Worm (Caenorhabditis elegans): ENCODE data around the gene gar-3.

- no peak for TF ChIP-seq sup-37 (GFP tag; optimal IDR thresholded peaks at IDR 0.05)
- no peak for TF ChIP-seq sptf-1 (tag; optimal IDR thresholded peaks at IDR 0.05)
- no peak for TF ChIP-seq ces-1 (GFP tag; optimal IDR thresholded peaks at IDR 0.05)
- no peak for TF ChIP-seq nhr-76 (tag; optimal IDR thresholded peaks at IDR 0.05)
- no peak for TF ChIP-seq nhr-11 (tag; optimal IDR thresholded peaks at IDR 0.05)
- TF ChIP-seq Y116A8C.19 (tag; optimal IDR thresholded peaks at IDR 0.05; ENCODE audit: borderline replicate concordance) = no peak
- no peak for TF ChIP-seq mef-2 (tag; optimal IDR thresholded peaks at IDR 0.05)
- TF ChIP-seq unc-130 (tag; optimal IDR thresholded peaks at IDR 0.05) = no peak
These were observed 31.3 kb upstream of the gar-3 start for ce11 chrV:14610781-14611180.
